Worm (Caenorhabditis elegans) whole organism, midembryonic: Measurements from ENCODE around the gene T23F6.5.

Experiments
- T22C8.4 ChIP-seq: fragments of 200-800 bp; sonication (Bioruptor generic); IDR thresholded peaks from 2 replicates; pipeline ENCODE4 v1.3.6; 2022; ENCODE audit warnings: missing genetic modification characterization, missing compliant biosample characterization
- cog-1 ChIP-seq: sonication (generic microtip); optimal IDR thresholded peaks from 2 replicates; lab custom pipeline; 2016; ENCODE audit warnings: missing genetic modification characterization, missing compliant biosample characterization
- flt-1 ChIP-seq: fragments of 200-800 bp; sonication (Bioruptor generic); IDR thresholded peaks from 2 replicates; pipeline ENCODE4 v1.3.6; 2022; ENCODE audit warnings: missing genetic modification characterization, missing compliant biosample characterization
- klf-2 ChIP-seq: fragments of 200-800 bp; sonication (Bioruptor generic); conservative IDR thresholded peaks from 2 replicates; pipeline ENCODE4 v1.3.6; 2022; ENCODE audit warnings: missing genetic modification reagents, missing genetic modification characterization, missing compliant biosample characterization
- med-1 ChIP-seq: sonication (generic microtip); optimal IDR thresholded peaks from 2 replicates; lab custom pipeline; 2017; ENCODE audit warnings: missing genetic modification characterization, mild to moderate bottlenecking, missing compliant biosample characterization, antibody characterized with exemption, missing genetic modification reagents; ENCODE audit not compliant: insufficient read depth
- ref-1 ChIP-seq: fragments of 200-800 bp; sonication (Bioruptor generic); conservative IDR thresholded peaks from 2 replicates; pipeline ENCODE4 v1.3.6; 2022; ENCODE audit warnings: missing genetic modification reagents, missing genetic modification characterization, missing compliant biosample characterization
- tab-1 ChIP-seq: fragments of 200-800 bp; sonication (Bioruptor generic); IDR thresholded peaks from 2 replicates; pipeline ENCODE4 v1.3.6; 2022; ENCODE audit warnings: missing genetic modification characterization, missing compliant biosample characterization
- ztf-29 ChIP-seq: fragments of 200-800 bp; sonication (Bioruptor generic); IDR thresholded peaks from 2 replicates; pipeline ENCODE4 v1.3.6; 2022; ENCODE audit warnings: missing genetic modification reagents, missing genetic modification characterization, missing compliant biosample characterization

- TF ChIP-seq klf-2 (GFP tag; lab: Robert Waterston, UW) (no peak), flt-1 (no peak), T22C8.4 (no peak), ref-1 (no peak), ztf-29 (GFP tag; lab: Robert Waterston, UW) (no peak), med-1 (GFP tag; lab: Kevin White, UChicago) (no peak), cog-1 (no peak), tab-1 (GFP tag; lab: Robert Waterston, UW) (no peak)
These were observed 29.7 kb downstream of the T23F6.5 start, which contains the start of gene C27D8.3 for ce11 chrIV:12711644-12712043.
